Worm (Caenorhabditis elegans) whole organism, mixed stage, embryonic: ENCODE measurements around the gene nlp-1.
A peak's percentile ranks its signal among the peaks of the same experiment; 100 is the strongest.

ENCODE experiments used
- M03D4.4 ChIP-seq: sonication (generic microtip); optimal IDR thresholded peaks from 2 replicates; lab custom pipeline; 2017; ENCODE audit warnings: mild to moderate bottlenecking, missing genetic modification characterization, missing compliant biosample characterization
- ceh-43 ChIP-seq: fragments of 200-800 bp; sonication (Bioruptor generic); optimal IDR thresholded peaks from 2 replicates; lab custom pipeline; 2018; ENCODE audit warnings: mild to moderate bottlenecking, missing genetic modification characterization, moderate library complexity, missing compliant biosample characterization
- lin-32 ChIP-seq: fragments of 200-800 bp; sonication (Bioruptor generic); optimal IDR thresholded peaks from 2 replicates; lab custom pipeline; 2018; ENCODE audit warnings: mild to moderate bottlenecking, missing genetic modification characterization, missing compliant biosample characterization
- mep-1 ChIP-seq: fragments of 150-350 bp; optimal IDR thresholded peaks from 2 replicates; lab custom pipeline; 2017; ENCODE audit warnings: missing biosample characterization, missing genetic modification reagents, missing genetic modification characterization, inconsistent platforms
- nhr-2 ChIP-seq: fragments of 150-350 bp; optimal IDR thresholded peaks from 2 replicates; lab custom pipeline; 2014; ENCODE audit warnings: missing biosample characterization, missing genetic modification characterization
- nhr-76 ChIP-seq: sonication (generic microtip); optimal IDR thresholded peaks from 2 replicates; lab custom pipeline; 2017; ENCODE audit warnings: missing biosample characterization, missing genetic modification characterization
- snpc-4 ChIP-seq: fragments of 150-350 bp; optimal IDR thresholded peaks from 2 replicates; lab custom pipeline; 2014; ENCODE audit warnings: missing biosample characterization, missing genetic modification characterization
- sptf-1 ChIP-seq: sonication (generic microtip); optimal IDR thresholded peaks from 2 replicates; lab custom pipeline; 2017; ENCODE audit warnings: mild to moderate bottlenecking, missing genetic modification characterization, moderate library complexity, missing compliant biosample characterization
- unc-62 ChIP-seq: fragments of 150-350 bp; optimal IDR thresholded peaks from 2 replicates; lab custom pipeline; 2014; ENCODE audit warnings: missing biosample characterization, missing genetic modification reagents, missing genetic modification characterization
- ztf-11 ChIP-seq: fragments of 150-350 bp; optimal IDR thresholded peaks from 2 replicates; lab custom pipeline; 2014; ENCODE audit warnings: missing biosample characterization, missing genetic modification characterization

DNA sequence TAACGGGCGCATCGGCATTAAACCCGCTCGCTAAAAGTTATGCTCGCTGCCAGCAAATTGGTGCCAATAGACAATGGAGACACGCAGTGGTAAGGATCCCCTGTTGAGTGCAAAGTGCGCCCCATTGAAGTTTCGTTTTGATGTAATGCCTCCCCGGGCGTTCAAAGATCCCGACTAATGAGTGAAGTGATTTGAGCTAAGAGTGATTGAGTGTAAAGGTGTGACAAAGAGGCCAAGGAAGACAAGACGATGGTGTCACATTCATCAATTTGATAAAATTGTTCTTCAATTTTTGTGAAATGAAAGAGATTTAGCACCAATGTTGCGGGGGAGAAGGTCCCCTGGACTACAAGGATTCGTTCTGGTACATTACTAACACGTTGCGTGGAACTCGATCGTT, 44.3 kb upstream of the nlp-1 start:
- TF ChIP-seq mep-1 (tag; lab: Kevin White, UChicago) (no peak), ceh-43 (no peak), sptf-1 (tag; lab: Kevin White, UChicago) (no peak), unc-62 (GFP tag; lab: Kevin White, UChicago) (peak; percentile 71), nhr-76 (no peak), ztf-11 (tag; lab: Kevin White, UChicago) (no peak), M03D4.4 (tag; lab: Kevin White, UChicago) (no peak), nhr-2 (tag; lab: Kevin White, UChicago) (no peak), snpc-4 (tag; lab: Kevin White, UChicago) (no peak), lin-32 (no peak)
